Worm (Caenorhabditis elegans) whole organism, L4 larva: ENCODE measurements around the gene lin-48.

Experiments used
- F44E2.7 ChIP-seq: fragments of 200-800 bp; sonication (Bioruptor generic); IDR thresholded peaks from 2 replicates; pipeline ENCODE4 v2.1.2; 2022; ENCODE audit warnings: missing genetic modification characterization, missing compliant biosample characterization
- pha-4 ChIP-seq, 2 experiments: fragments of 150-350 bp in 1 of 2; fragments of 200-800 bp in 1 of 2; sonication (Bioruptor generic) in 1 of 2; IDR thresholded peaks in 1 of 2; optimal IDR thresholded peaks in 1 of 2; 2 replicates each; pipeline versions ENCODE4 v1.3.6 to Lab custom; 2014 to 2022; ENCODE audit warnings: missing genetic modification characterization in 2 of 2, missing genetic modification reagents in 2 of 2, missing biosample characterization in 1 of 2, missing compliant biosample characterization in 1 of 2
- spr-1 ChIP-seq: sonication (generic microtip); optimal IDR thresholded peaks from 2 replicates; lab custom pipeline; 2016; ENCODE audit warnings: mild to moderate bottlenecking, missing genetic modification characterization, missing compliant biosample characterization
- unc-62 ChIP-seq, 3 experiments: fragments of 150-350 bp in 1 of 3; sonication (generic microtip); optimal IDR thresholded peaks in 2 of 3; peaks in 1 of 3; 1 replicate in 1 of 3; 2 replicates in 2 of 3; lab custom pipeline; 2014 to 2017; ENCODE audit warnings: missing biosample characterization in 3 of 3, missing genetic modification characterization in 3 of 3, missing genetic modification reagents in 3 of 3, missing genotype in 1 of 3

- TF ChIP-seq pha-4 (GFP tag; IDR thresholded peaks at IDR 0.05; lab: Robert Waterston, UW) (no peak), pha-4 (tag; optimal IDR thresholded peaks at IDR 0.05; lab: Kevin White, UChicago) (no peak), unc-62 (GFP tag; optimal IDR thresholded peaks at IDR 0.05 in 1 of 2; lab: Kevin White, UChicago) (no peak), unc-62 (tag; optimal IDR thresholded peaks at IDR 0.05; lab: Kevin White, UChicago) (no peak), F44E2.7 (GFP tag; lab: Robert Waterston, UW) (no peak), spr-1 (tag; lab: Kevin White, UChicago) (no peak)
These were observed 23.0 kb downstream of the lin-48 start, which contains the start of gene gmeb-3 for ce11 chrIII:3768200-3768599.
